Fruit fly (Drosophila melanogaster) whole organism, pupa: ENCODE measurements around the gene Nepl15.
A peak's percentile ranks its signal among the peaks of the same experiment; 100 is the strongest.

ENCODE experiments used
- CG10348 ChIP-seq: fragments of 200-800 bp; sonication (Bioruptor generic); IDR thresholded peaks from 2 replicates; pipeline ENCODE4 v1.3.6; 2022; ENCODE audit warnings: missing biosample characterization, missing genetic modification characterization
- CG12605 ChIP-seq: fragments of 200-800 bp; sonication (Bioruptor generic); IDR thresholded peaks from 2 replicates; pipeline ENCODE4 v1.3.6; 2022; ENCODE audit warnings: missing biosample characterization, missing genetic modification characterization
- CG13204 ChIP-seq: fragments of 200-800 bp; sonication (Bioruptor generic); optimal IDR thresholded peaks from 2 replicates; lab custom pipeline; 2018; ENCODE audit warnings: missing biosample characterization, mild to moderate bottlenecking, missing genetic modification characterization, moderate library complexity
- CG14655 ChIP-seq: fragments of 200-800 bp; sonication (Bioruptor generic); optimal IDR thresholded peaks from 3 replicates; lab custom pipeline; 2017; ENCODE audit warnings: mild to moderate bottlenecking, missing biosample characterization, missing genetic modification reagents, missing genetic modification characterization
- CG15710 ChIP-seq: fragments of 200-800 bp; sonication (Bioruptor generic); optimal IDR thresholded peaks from 2 replicates; lab custom pipeline; 2018; ENCODE audit warnings: missing biosample characterization, mild to moderate bottlenecking, missing genetic modification characterization, moderate library complexity
- CG17806 ChIP-seq: fragments of 200-800 bp; sonication (Bioruptor generic); optimal IDR thresholded peaks from 2 replicates; lab custom pipeline; 2018; ENCODE audit warnings: missing biosample characterization, mild to moderate bottlenecking, missing genetic modification characterization, moderate library complexity
- CG32121 ChIP-seq: fragments of 200-800 bp; sonication (Bioruptor generic); IDR thresholded peaks from 2 replicates; pipeline ENCODE4 v1.3.6; 2022; ENCODE audit warnings: missing biosample characterization, missing genetic modification characterization
- CG34367 ChIP-seq: fragments of 200-800 bp; sonication (Bioruptor generic); optimal IDR thresholded peaks from 2 replicates; lab custom pipeline; 2018; ENCODE audit warnings: missing biosample characterization, mild to moderate bottlenecking, missing genetic modification characterization
- CG4496 ChIP-seq: fragments of 200-800 bp; sonication (Bioruptor generic); IDR thresholded peaks from 3 replicates; pipeline ENCODE4 v1.3.6; 2022; ENCODE audit warnings: missing biosample characterization, missing genetic modification characterization
- CG8159 ChIP-seq: fragments of 200-800 bp; sonication (Bioruptor generic); optimal IDR thresholded peaks from 3 replicates; lab custom pipeline; 2018; ENCODE audit warnings: missing biosample characterization, mild to moderate bottlenecking, missing genetic modification characterization, moderate library complexity
- CG8301 ChIP-seq: fragments of 200-800 bp; sonication (Bioruptor generic); optimal IDR thresholded peaks from 2 replicates; lab custom pipeline; 2018; ENCODE audit warnings: missing biosample characterization, mild to moderate bottlenecking, missing genetic modification characterization
- CG9948 ChIP-seq: fragments of 200-800 bp; sonication (Bioruptor generic); optimal IDR thresholded peaks from 2 replicates; lab custom pipeline; 2018; ENCODE audit warnings: missing biosample characterization, mild to moderate bottlenecking, missing genetic modification characterization, moderate library complexity
- D1 ChIP-seq: fragments of 200-800 bp; sonication (Bioruptor generic); optimal IDR thresholded peaks from 2 replicates; lab custom pipeline; 2018; ENCODE audit warnings: missing biosample characterization, mild to moderate bottlenecking, missing genetic modification characterization, moderate library complexity
- EcR ChIP-seq: fragments of 200-800 bp; sonication (Bioruptor generic); optimal IDR thresholded peaks from 3 replicates; lab custom pipeline; 2019; ENCODE audit warnings: missing biosample characterization, missing genetic modification characterization, mild to moderate bottlenecking, moderate library complexity, missing genetic modification reagents
- Ets98B ChIP-seq: fragments of 200-800 bp; sonication (Bioruptor generic); IDR thresholded peaks from 2 replicates; pipeline ENCODE4 v1.3.6; 2022; ENCODE audit warnings: missing biosample characterization, missing genetic modification characterization
- Pif1A ChIP-seq: fragments of 200-800 bp; sonication (Bioruptor generic); optimal IDR thresholded peaks from 3 replicates; lab custom pipeline; 2016; ENCODE audit warnings: missing biosample characterization, missing genetic modification characterization
- Pif1B ChIP-seq: fragments of 200-800 bp; sonication (Bioruptor generic); optimal IDR thresholded peaks from 3 replicates; lab custom pipeline; 2016; ENCODE audit warnings: missing biosample characterization, missing genetic modification characterization
- Snoo ChIP-seq: fragments of 200-800 bp; sonication (Bioruptor generic); optimal IDR thresholded peaks from 3 replicates; lab custom pipeline; 2017; ENCODE audit warnings: missing biosample characterization, mild to moderate bottlenecking, missing genetic modification characterization, inconsistent platforms
- fd96Ca ChIP-seq: fragments of 200-800 bp; sonication (Bioruptor generic); IDR thresholded peaks from 3 replicates; pipeline ENCODE4 v1.3.6; 2022; ENCODE audit warnings: missing biosample characterization, missing genetic modification characterization
- gl ChIP-seq: fragments of 200-800 bp; sonication (Bioruptor generic); optimal IDR thresholded peaks from 2 replicates; lab custom pipeline; 2018; ENCODE audit warnings: missing biosample characterization, mild to moderate bottlenecking, missing genetic modification characterization
- rn ChIP-seq: fragments of 200-800 bp; sonication (Bioruptor generic); IDR thresholded peaks from 2 replicates; pipeline ENCODE4 v1.3.6; 2022; ENCODE audit warnings: missing biosample characterization, missing genetic modification characterization

The Nepl15 gene

dm6 chr3R:22726031-22726770 lies 39.8 kb downstream of the Nepl15 start, which contains the start of gene RNF220:
Gene RNF220, minus strand, starts transcription at chr3R:22726414.
- TF ChIP-seq CG8159, result peak; percentile 25
- TF ChIP-seq CG14655 (GFP tag; lab: Kevin White, UChicago), result peak; percentile 41
- TF ChIP-seq CG9948 (tag; lab: Kevin White, UChicago), result no peak
- peak; percentile 1 for TF ChIP-seq Snoo (tag; lab: Kevin White, UChicago)
- no peak for TF ChIP-seq CG13204 (GFP tag; lab: Kevin White, UChicago)
- peak; percentile 2 for TF ChIP-seq CG15710
- 0 out of 3 replicates have a peak, but pooled peaks have one; percentile 29 for TF ChIP-seq CG4496 (GFP tag; lab: Robert Waterston, UW)
- TF ChIP-seq, all 21 proteins: peak for 5

- TF ChIP-seq fd96Ca (GFP tag; lab: Robert Waterston, UW) (no peak), CG8301 (peak; percentile 72), CG32121 (GFP tag; lab: Robert Waterston, UW) (peak; percentile 72; the same call in 1 of the 2 replicates), CG13204 (GFP tag; lab: Kevin White, UChicago) (no peak), CG17806 (tag; lab: Kevin White, UChicago) (peak; percentile 72), D1 (tag; lab: Kevin White, UChicago) (no peak), Snoo (tag; lab: Kevin White, UChicago) (peak; percentile 45), CG34367 (tag; lab: Kevin White, UChicago) (peak; percentile 51), Pif1A (GFP tag; lab: Kevin White, UChicago) (peak; percentile 2), CG9948 (tag; lab: Kevin White, UChicago) (peak; percentile 73), Pif1B (GFP tag; lab: Kevin White, UChicago) (peak; percentile 38), EcR (GFP tag; lab: Kevin White, UChicago) (peak; percentile 86), CG4496 (GFP tag; lab: Robert Waterston, UW) (peak; percentile 48; the same call in 2 of the 3 replicates), CG12605 (peak; percentile 86), rn (GFP tag; lab: Robert Waterston, UW) (no peak), CG10348 (GFP tag; lab: Robert Waterston, UW) (no peak), CG15710 (peak; percentile 67), CG14655 (GFP tag; lab: Kevin White, UChicago) (peak; percentile 66), Ets98B (GFP tag; lab: Robert Waterston, UW) (peak; percentile 71), CG8159 (peak; percentile 77), gl (peak; percentile 12)
Observed at dm6 chr3R:22724149-22724973, 41.6 kb downstream of the Nepl15 start, which contains the start of gene Irp-1A. Gene Irp-1A, minus strand, starts transcription at chr3R:22724587.

dm6 chr3R:22720808-22721306 lies 45.1 kb downstream of the Nepl15 start, which contains the start of gene wge:
Gene wge, minus strand, starts transcription at chr3R:22721150.
- peak; percentile 61 for TF ChIP-seq CG32121 (GFP tag; lab: Robert Waterston, UW)
- peak; percentile 59 for TF ChIP-seq Snoo (tag; lab: Kevin White, UChicago)
- no peak for TF ChIP-seq D1 (tag; lab: Kevin White, UChicago)
- TF ChIP-seq rn (GFP tag; lab: Robert Waterston, UW), result peak; percentile 48; the same call in 1 of the 2 replicates
- peak; percentile 83 for TF ChIP-seq Pif1A (GFP tag; lab: Kevin White, UChicago)
- TF ChIP-seq CG12605, result peak; percentile 76; the same call in 1 of the 2 replicates
- TF ChIP-seq CG9948 (tag; lab: Kevin White, UChicago), result peak; percentile 62
- peak; percentile 86 for TF ChIP-seq CG14655 (GFP tag; lab: Kevin White, UChicago)
- peak; percentile 81 for TF ChIP-seq CG15710
- peak; percentile 80 for TF ChIP-seq CG8159
- TF ChIP-seq Ets98B (GFP tag; lab: Robert Waterston, UW), result peak; percentile 66
- peak; percentile 86 for TF ChIP-seq CG13204 (GFP tag; lab: Kevin White, UChicago)
- peak; percentile 68 for TF ChIP-seq CG34367 (tag; lab: Kevin White, UChicago)
- TF ChIP-seq CG10348 (GFP tag; lab: Robert Waterston, UW), result no peak
- TF ChIP-seq gl, result peak; percentile 84
- TF ChIP-seq Pif1B (GFP tag; lab: Kevin White, UChicago), result peak; percentile 66
- TF ChIP-seq CG4496 (GFP tag; lab: Robert Waterston, UW), result peak; percentile 80; the same call in 2 of the 3 replicates
- TF ChIP-seq CG8301, result peak; percentile 72
- peak; percentile 5 for TF ChIP-seq EcR (GFP tag; lab: Kevin White, UChicago)
- peak; percentile 57; the same call in 2 of the 3 replicates for TF ChIP-seq fd96Ca (GFP tag; lab: Robert Waterston, UW)
- TF ChIP-seq CG17806 (tag; lab: Kevin White, UChicago), result peak; percentile 62

- TF ChIP-seq rn (GFP tag; lab: Robert Waterston, UW), result no peak
- no peak for TF ChIP-seq CG12605
- TF ChIP-seq fd96Ca (GFP tag; lab: Robert Waterston, UW), result no peak
- TF ChIP-seq CG9948 (tag; lab: Kevin White, UChicago), result no peak
- TF ChIP-seq CG8301, result no peak
- no peak for TF ChIP-seq EcR (GFP tag; lab: Kevin White, UChicago)
- no peak for TF ChIP-seq CG10348 (GFP tag; lab: Robert Waterston, UW)
- no peak for TF ChIP-seq CG13204 (GFP tag; lab: Kevin White, UChicago)
- no peak for TF ChIP-seq CG4496 (GFP tag; lab: Robert Waterston, UW)
- no peak for TF ChIP-seq CG15710
- TF ChIP-seq Snoo (tag; lab: Kevin White, UChicago), result no peak
- no peak for TF ChIP-seq CG34367 (tag; lab: Kevin White, UChicago)
- TF ChIP-seq Pif1B (GFP tag; lab: Kevin White, UChicago), result no peak
- no peak for TF ChIP-seq Ets98B (GFP tag; lab: Robert Waterston, UW)
- no peak for TF ChIP-seq CG8159
Observed at dm6 chr3R:22719607-22719949, 46.4 kb downstream of the Nepl15 start.
